Worm (Caenorhabditis elegans) whole organism, L2 larva: ENCODE results near the gene Y45F3A.9.

ENCODE experiments used
- C34F6.9 ChIP-seq: fragments of 150-350 bp; optimal IDR thresholded peaks from 2 replicates; lab custom pipeline; 2014; ENCODE audit warnings: missing biosample characterization, missing genetic modification characterization
- R02D3.7 ChIP-seq: fragments of 150-350 bp; optimal IDR thresholded peaks from 2 replicates; lab custom pipeline; 2014; ENCODE audit warnings: missing biosample characterization, missing genetic modification characterization
- alr-1 ChIP-seq: fragments of 150-350 bp; optimal IDR thresholded peaks from 2 replicates; lab custom pipeline; 2014; ENCODE audit warnings: missing biosample characterization, missing genetic modification characterization
- aly-2 ChIP-seq: fragments of 150-350 bp; optimal IDR thresholded peaks from 2 replicates; lab custom pipeline; 2014; ENCODE audit warnings: missing biosample characterization, missing genetic modification characterization
- ceh-82 ChIP-seq: fragments of 150-350 bp; optimal IDR thresholded peaks from 2 replicates; lab custom pipeline; 2014; ENCODE audit warnings: missing biosample characterization, missing genetic modification characterization
- crh-2 ChIP-seq: sonication (generic microtip); optimal IDR thresholded peaks from 2 replicates; lab custom pipeline; 2017; ENCODE audit warnings: missing biosample characterization, missing genetic modification characterization
- dmd-4 ChIP-seq: sonication (generic microtip); optimal IDR thresholded peaks from 2 replicates; lab custom pipeline; 2017; ENCODE audit warnings: missing biosample characterization, missing genetic modification characterization
- egl-27 ChIP-seq: sonication (generic microtip); optimal IDR thresholded peaks from 3 replicates; lab custom pipeline; 2017; ENCODE audit warnings: missing biosample characterization, missing genetic modification reagents, missing genetic modification characterization
- elt-3 ChIP-seq: sonication (generic microtip); optimal IDR thresholded peaks from 2 replicates; lab custom pipeline; 2017; ENCODE audit warnings: missing biosample characterization, missing genetic modification characterization
- fos-1 ChIP-seq: fragments of 150-350 bp; optimal IDR thresholded peaks from 2 replicates; lab custom pipeline; 2014; ENCODE audit warnings: missing biosample characterization, missing genetic modification characterization
- gmeb-1 ChIP-seq: fragments of 150-350 bp; optimal IDR thresholded peaks from 2 replicates; lab custom pipeline; 2014; ENCODE audit warnings: missing biosample characterization, missing genetic modification characterization
- lin-11 ChIP-seq: fragments of 150-350 bp; sonication (generic microtip); optimal IDR thresholded peaks from 2 replicates; lab custom pipeline; 2014; ENCODE audit warnings: missing biosample characterization, missing genetic modification characterization, inconsistent platforms, mixed read lengths
- lin-39 ChIP-seq: fragments of 150-350 bp; optimal IDR thresholded peaks from 2 replicates; lab custom pipeline; 2014; ENCODE audit warnings: missing biosample characterization, missing genetic modification reagents, missing genetic modification characterization
- lsy-2 ChIP-seq, 2 experiments: fragments of 150-350 bp in 1 of 2; sonication (generic microtip) in 1 of 2; optimal IDR thresholded peaks; 2 replicates each; lab custom pipeline; 2014 to 2017; ENCODE audit warnings: missing biosample characterization in 2 of 2, missing genetic modification characterization in 2 of 2
- mab-5 ChIP-seq: fragments of 150-350 bp; optimal IDR thresholded peaks from 2 replicates; lab custom pipeline; 2014; ENCODE audit warnings: missing biosample characterization, missing genetic modification characterization
- nhr-10 ChIP-seq: sonication (generic microtip); optimal IDR thresholded peaks from 2 replicates; lab custom pipeline; 2017; ENCODE audit warnings: missing biosample characterization, missing genetic modification characterization
- nhr-12 ChIP-seq: fragments of 150-350 bp; optimal IDR thresholded peaks from 2 replicates; lab custom pipeline; 2014; ENCODE audit warnings: missing biosample characterization, missing genetic modification characterization
- nhr-23 ChIP-seq: fragments of 150-350 bp; optimal IDR thresholded peaks from 2 replicates; lab custom pipeline; 2014; ENCODE audit warnings: missing biosample characterization, missing genetic modification reagents, missing genetic modification characterization
- nhr-25 ChIP-seq: fragments of 150-350 bp; sonication (generic microtip); optimal IDR thresholded peaks from 3 replicates; lab custom pipeline; 2014; ENCODE audit warnings: missing biosample characterization, missing genetic modification characterization
- nhr-6 ChIP-seq: fragments of 150-350 bp; optimal IDR thresholded peaks from 2 replicates; lab custom pipeline; 2014; ENCODE audit warnings: missing biosample characterization, missing genetic modification characterization
- peb-1 ChIP-seq: fragments of 150-350 bp; optimal IDR thresholded peaks from 2 replicates; lab custom pipeline; 2014; ENCODE audit warnings: missing biosample characterization, missing genetic modification characterization
- sem-4 ChIP-seq: fragments of 150-350 bp; optimal IDR thresholded peaks from 2 replicates; lab custom pipeline; 2014; ENCODE audit warnings: missing biosample characterization, missing genetic modification reagents, missing genetic modification characterization
- sma-3 ChIP-seq: sonication (generic microtip); optimal IDR thresholded peaks from 2 replicates; lab custom pipeline; 2016; ENCODE audit warnings: missing genetic modification reagents, missing genetic modification characterization, missing compliant biosample characterization
- sma-9 ChIP-seq, 2 experiments: fragments of 150-350 bp in 1 of 2; sonication (generic microtip) in 1 of 2; optimal IDR thresholded peaks; 2 replicates each; lab custom pipeline; 2014 to 2016; ENCODE audit warnings: missing genetic modification characterization in 2 of 2, mild to moderate bottlenecking in 1 of 2, missing biosample characterization in 1 of 2, missing compliant biosample characterization in 1 of 2, missing genetic modification reagents in 1 of 2, moderate library complexity in 1 of 2
- snpc-4 ChIP-seq: fragments of 150-350 bp; optimal IDR thresholded peaks from 2 replicates; lab custom pipeline; 2014; ENCODE audit warnings: missing biosample characterization, missing genetic modification characterization
- unc-62 ChIP-seq: fragments of 150-350 bp; optimal IDR thresholded peaks from 2 replicates; lab custom pipeline; 2014; ENCODE audit warnings: missing biosample characterization, missing genetic modification reagents, missing genetic modification characterization
- ztf-1 ChIP-seq: fragments of 200-800 bp; sonication (Bioruptor generic); conservative IDR thresholded peaks from 2 replicates; pipeline ENCODE4 v1.3.6; 2022; ENCODE audit warnings: missing genetic modification characterization, missing compliant biosample characterization
- ztf-11 ChIP-seq: sonication (generic microtip); optimal IDR thresholded peaks from 2 replicates; lab custom pipeline; 2017; ENCODE audit warnings: missing biosample characterization, missing genetic modification characterization

The Y45F3A.9 gene

ce11 chrIII:10557910-10558309, 37.1 kb downstream of the Y45F3A.9 start, which contains the start of gene T21C12.4:
T21C12.4 (minus strand) TSS chrIII:10558010.
- TF ChIP-seq sem-4 (tag; lab: Kevin White, UChicago), result no peak
- TF ChIP-seq mab-5 (tag; lab: Kevin White, UChicago), result no peak
- no peak for TF ChIP-seq C34F6.9
- TF ChIP-seq sma-3, result no peak
- TF ChIP-seq R02D3.7 (tag; lab: Kevin White, UChicago), result no peak
- TF ChIP-seq ztf-11 (tag; lab: Kevin White, UChicago), result no peak
- no peak for TF ChIP-seq aly-2 (tag; lab: Kevin White, UChicago)
- TF ChIP-seq lin-11, result no peak
- TF ChIP-seq ztf-1, result no peak
- TF ChIP-seq elt-3 (tag; lab: Kevin White, UChicago), result no peak
- no peak for TF ChIP-seq lsy-2 (tag; optimal IDR thresholded peaks at IDR 0.05; lab: Kevin White, UChicago)
- no peak for TF ChIP-seq nhr-23
- no peak for TF ChIP-seq gmeb-1 (tag; lab: Kevin White, UChicago)
- TF ChIP-seq snpc-4 (tag; lab: Kevin White, UChicago), result no peak
- no peak for TF ChIP-seq fos-1
- no peak for TF ChIP-seq lin-39
- TF ChIP-seq alr-1 (tag; lab: Kevin White, UChicago), result no peak
- TF ChIP-seq unc-62, result no peak
- TF ChIP-seq egl-27 (tag; lab: Kevin White, UChicago), result no peak
- TF ChIP-seq ceh-82 (tag; lab: Kevin White, UChicago), result no peak

- TF ChIP-seq crh-2 (tag; lab: Kevin White, UChicago) (no peak), nhr-6 (tag; lab: Kevin White, UChicago) (no peak), dmd-4 (tag; lab: Kevin White, UChicago) (no peak), peb-1 (no peak), nhr-10 (tag; lab: Kevin White, UChicago) (no peak), lin-39 (no peak), unc-62 (no peak), nhr-25 (tag; lab: Kevin White, UChicago) (no peak), nhr-12 (tag; lab: Kevin White, UChicago) (no peak), sma-9 (GFP tag; optimal IDR thresholded peaks at IDR 0.05; lab: Kevin White, UChicago) (no peak), sma-9 (tag; optimal IDR thresholded peaks at IDR 0.05; lab: Kevin White, UChicago) (no peak), mab-5 (tag; lab: Kevin White, UChicago) (no peak)
Observed at ce11 chrIII:10552929-10553328, 42.0 kb downstream of the Y45F3A.9 start, which contains the start of gene T21C12.8. T21C12.8 (minus strand) TSS chrIII:10553029.
